Fruit fly (Drosophila melanogaster) whole organism, embryonic: ENCODE measurements around the gene CG32647.

Experiments used
- CG10274 ChIP-seq: fragments of 200-800 bp; sonication (Bioruptor generic); optimal IDR thresholded peaks from 3 replicates; lab custom pipeline; 2017; ENCODE audit warnings: missing biosample characterization, mild to moderate bottlenecking, missing genetic modification characterization
- CG10462 ChIP-seq: fragments of 200-800 bp; sonication (Bioruptor generic); optimal IDR thresholded peaks from 2 replicates; lab custom pipeline; 2016; ENCODE audit warnings: missing biosample characterization, missing genetic modification characterization
- CG10543 ChIP-seq: fragments of 200-800 bp; sonication (Bioruptor generic); optimal IDR thresholded peaks from 3 replicates; lab custom pipeline; 2017; ENCODE audit warnings: missing biosample characterization, mild to moderate bottlenecking, missing genetic modification characterization, moderate library complexity
- CG10565 ChIP-seq: fragments of 200-800 bp; sonication (Bioruptor generic); optimal IDR thresholded peaks from 3 replicates; lab custom pipeline; 2016; ENCODE audit warnings: missing biosample characterization, mild to moderate bottlenecking, missing genetic modification characterization
- CG12155 ChIP-seq: fragments of 200-800 bp; sonication (Bioruptor generic); optimal IDR thresholded peaks from 3 replicates; lab custom pipeline; 2016; ENCODE audit warnings: missing biosample characterization, missing genetic modification characterization
- CG12744 ChIP-seq: fragments of 200-800 bp; sonication (Bioruptor generic); optimal IDR thresholded peaks from 2 replicates; lab custom pipeline; 2016; ENCODE audit warnings: missing biosample characterization, missing genetic modification characterization
- CG13894 ChIP-seq: fragments of 200-800 bp; sonication (Bioruptor generic); optimal IDR thresholded peaks from 3 replicates; lab custom pipeline; 2018; ENCODE audit warnings: missing biosample characterization, mild to moderate bottlenecking, missing genetic modification characterization, moderate library complexity
- CG16863 ChIP-seq: fragments of 200-800 bp; sonication (Bioruptor generic); optimal IDR thresholded peaks from 3 replicates; lab custom pipeline; 2016; ENCODE audit warnings: missing biosample characterization, missing genetic modification characterization
- CG18599 ChIP-seq: fragments of 200-800 bp; sonication (Bioruptor generic); optimal IDR thresholded peaks from 3 replicates; lab custom pipeline; 2017; ENCODE audit warnings: missing biosample characterization, missing genetic modification characterization, mild to moderate bottlenecking, moderate library complexity, missing genetic modification reagents
- CG2875 ChIP-seq: fragments of 200-800 bp; sonication (Bioruptor generic); optimal IDR thresholded peaks from 2 replicates; lab custom pipeline; 2017; ENCODE audit warnings: missing biosample characterization, mild to moderate bottlenecking, missing genetic modification characterization, missing genetic modification reagents
- CG3847 ChIP-seq: fragments of 200-800 bp; sonication (Bioruptor generic); IDR thresholded peaks from 2 replicates; pipeline ENCODE4 v1.3.6; 2022; ENCODE audit warnings: missing biosample characterization, missing genetic modification characterization
- CG3995 ChIP-seq: fragments of 200-800 bp; sonication (Bioruptor generic); optimal IDR thresholded peaks from 3 replicates; lab custom pipeline; 2016; ENCODE audit warnings: missing biosample characterization, missing genetic modification characterization
- CG4707 ChIP-seq: fragments of 200-800 bp; sonication (Bioruptor generic); optimal IDR thresholded peaks from 2 replicates; lab custom pipeline; 2018; ENCODE audit warnings: missing biosample characterization, mild to moderate bottlenecking, missing genetic modification characterization, moderate library complexity
- CG5245 ChIP-seq: fragments of 200-800 bp; sonication (Bioruptor generic); optimal IDR thresholded peaks from 3 replicates; lab custom pipeline; 2016; ENCODE audit warnings: missing biosample characterization, missing genetic modification characterization
- CG6175 ChIP-seq: fragments of 200-800 bp; sonication (Bioruptor generic); IDR thresholded peaks from 3 replicates; pipeline ENCODE4 v1.3.6; 2022; ENCODE audit warnings: missing biosample characterization, missing genetic modification characterization
- CG6683 ChIP-seq: fragments of 200-800 bp; sonication (Bioruptor generic); optimal IDR thresholded peaks from 2 replicates; lab custom pipeline; 2017; ENCODE audit warnings: missing biosample characterization, mild to moderate bottlenecking, missing genetic modification characterization, missing genetic modification reagents
- CG7839 ChIP-seq: fragments of 200-800 bp; sonication (Bioruptor generic); optimal IDR thresholded peaks from 3 replicates; lab custom pipeline; 2018; ENCODE audit warnings: missing biosample characterization, mild to moderate bottlenecking, missing genetic modification characterization, moderate library complexity
- CG8359 ChIP-seq: fragments of 200-800 bp; sonication (Bioruptor generic); optimal IDR thresholded peaks from 2 replicates; lab custom pipeline; 2017; ENCODE audit warnings: missing biosample characterization, mild to moderate bottlenecking, missing genetic modification characterization, borderline replicate concordance
- CG8388 ChIP-seq: fragments of 200-800 bp; sonication (Bioruptor generic); optimal IDR thresholded peaks from 2 replicates; lab custom pipeline; 2019; ENCODE audit warnings: missing biosample characterization, mild to moderate bottlenecking, missing genetic modification characterization, moderate library complexity
- Dref ChIP-seq: fragments of 200-800 bp; sonication (Bioruptor generic); IDR thresholded peaks from 2 replicates; pipeline ENCODE4 v1.3.6; 2022; ENCODE audit warnings: missing biosample characterization, missing genetic modification characterization
- HmgD ChIP-seq: fragments of 200-800 bp; sonication (Bioruptor generic); optimal IDR thresholded peaks from 3 replicates; lab custom pipeline; 2016; ENCODE audit warnings: missing biosample characterization, missing genetic modification characterization
- Hmr ChIP-seq: fragments of 200-800 bp; sonication (Bioruptor generic); optimal IDR thresholded peaks from 3 replicates; lab custom pipeline; 2017; ENCODE audit warnings: mild to moderate bottlenecking, missing biosample characterization, missing genetic modification reagents, missing genetic modification characterization
- Mrtf ChIP-seq: fragments of 200-800 bp; sonication (Bioruptor generic); IDR thresholded peaks from 3 replicates; pipeline ENCODE4 v1.3.6; 2022; ENCODE audit warnings: missing biosample characterization, missing genetic modification characterization
- Neu2 ChIP-seq: fragments of 200-800 bp; sonication (Bioruptor generic); optimal IDR thresholded peaks from 3 replicates; lab custom pipeline; 2016; ENCODE audit warnings: missing biosample characterization, missing genetic modification characterization, borderline replicate concordance
- Sin3A ChIP-seq: fragments of >200 bp; optimal IDR thresholded peaks from 2 replicates; lab custom pipeline; 2018
- Sox102F ChIP-seq: fragments of 200-800 bp; sonication (Bioruptor generic); optimal IDR thresholded peaks from 2 replicates; lab custom pipeline; 2018; ENCODE audit warnings: missing biosample characterization, mild to moderate bottlenecking, missing genetic modification characterization, moderate library complexity
- Sry-δ ChIP-seq: fragments of 200-800 bp; sonication (Bioruptor generic); optimal IDR thresholded peaks from 2 replicates; lab custom pipeline; 2016; ENCODE audit warnings: missing biosample characterization, missing genetic modification characterization
- Taf1 ChIP-seq: fragments of 200-800 bp; sonication (Bioruptor generic); IDR thresholded peaks from 2 replicates; pipeline ENCODE4 v1.3.6; 2022; ENCODE audit warnings: missing biosample characterization, missing genetic modification characterization
- abd-A ChIP-seq: fragments of 200-800 bp; sonication (Bioruptor generic); optimal IDR thresholded peaks from 3 replicates; lab custom pipeline; 2019; ENCODE audit warnings: missing biosample characterization, mild to moderate bottlenecking, missing genetic modification characterization, moderate library complexity
- ara ChIP-seq: fragments of 200-800 bp; sonication (Bioruptor generic); IDR thresholded peaks from 2 replicates; pipeline ENCODE4 v1.3.6; 2022; ENCODE audit warnings: missing biosample characterization, missing genetic modification characterization
- ato ChIP-seq: fragments of 200-800 bp; sonication (Bioruptor generic); IDR thresholded peaks from 2 replicates; pipeline ENCODE4 v1.3.6; 2022; ENCODE audit warnings: missing biosample characterization, missing genetic modification characterization; ENCODE audit not compliant: partially characterized antibody
- dpn ChIP-seq, 2 experiments: fragments of 200-800 bp; sonication (Bioruptor generic); optimal IDR thresholded peaks; 3 replicates each; lab custom pipeline; 2016; ENCODE audit warnings: missing biosample characterization in 2 of 2, missing genetic modification characterization in 2 of 2
- ems ChIP-seq: fragments of 200-800 bp; sonication (Bioruptor generic); optimal IDR thresholded peaks from 3 replicates; lab custom pipeline; 2016; ENCODE audit warnings: missing biosample characterization, missing genetic modification characterization
- eyg ChIP-seq: fragments of 200-800 bp; sonication (Bioruptor generic); optimal IDR thresholded peaks from 3 replicates; lab custom pipeline; 2016; ENCODE audit warnings: missing biosample characterization, missing genetic modification characterization
- gem ChIP-seq: fragments of 200-800 bp; sonication (Bioruptor generic); optimal IDR thresholded peaks from 2 replicates; lab custom pipeline; 2019; ENCODE audit warnings: missing biosample characterization, mild to moderate bottlenecking, missing genetic modification characterization, moderate library complexity
- hkb ChIP-seq, 2 experiments: fragments of 200-800 bp in 1 of 2; fragments of >200 bp in 1 of 2; sonication (Bioruptor generic) in 1 of 2; IDR thresholded peaks in 1 of 2; optimal IDR thresholded peaks in 1 of 2; 2 replicates each; pipeline versions ENCODE4 v1.3.6 to Lab custom; 2017 to 2022; ENCODE audit warnings: missing biosample characterization in 1 of 2, missing genetic modification characterization in 1 of 2
- inv ChIP-seq: fragments of 200-800 bp; sonication (Bioruptor generic); IDR thresholded peaks from 2 replicates; pipeline ENCODE4 v1.3.6; 2022; ENCODE audit warnings: missing biosample characterization, missing genetic modification characterization; ENCODE audit not compliant: partially characterized antibody
- knrl ChIP-seq: fragments of 200-800 bp; sonication (Bioruptor generic); IDR thresholded peaks from 3 replicates; pipeline ENCODE4 v1.3.6; 2022; ENCODE audit warnings: missing biosample characterization, missing genetic modification characterization; ENCODE audit not compliant: partially characterized antibody
- lilli ChIP-seq: fragments of 200-800 bp; sonication (Bioruptor generic); optimal IDR thresholded peaks from 3 replicates; lab custom pipeline; 2016; ENCODE audit warnings: missing biosample characterization, missing genetic modification characterization
- lov ChIP-seq, 2 experiments: fragments of 200-800 bp in 1 of 2; fragments of >200 bp in 1 of 2; sonication (Bioruptor generic) in 1 of 2; IDR thresholded peaks in 1 of 2; optimal IDR thresholded peaks in 1 of 2; 2 replicates in 1 of 2; 3 replicates in 1 of 2; pipeline versions ENCODE4 v1.3.6 to Lab custom; 2017 to 2022; ENCODE audit warnings: missing biosample characterization in 1 of 2, missing genetic modification characterization in 1 of 2
- luna ChIP-seq: fragments of 200-800 bp; sonication (Bioruptor generic); optimal IDR thresholded peaks from 2 replicates; lab custom pipeline; 2016; ENCODE audit warnings: missing biosample characterization, missing genetic modification characterization
- nom ChIP-seq: fragments of 200-800 bp; sonication (Bioruptor generic); optimal IDR thresholded peaks from 2 replicates; lab custom pipeline; 2017; ENCODE audit warnings: missing biosample characterization, missing genetic modification characterization, mild to moderate bottlenecking, moderate library complexity, missing genetic modification reagents
- p53 ChIP-seq: fragments of 200-800 bp; sonication (Bioruptor generic); optimal IDR thresholded peaks from 2 replicates; lab custom pipeline; 2016; ENCODE audit warnings: missing biosample characterization, missing genetic modification characterization
- prd ChIP-seq, 3 experiments: fragments of >200 bp in 2 of 3; fragments of 200-800 bp in 1 of 3; sonication (Bioruptor generic) in 1 of 3; optimal IDR thresholded peaks in 2 of 3; IDR thresholded peaks in 1 of 3; 2 replicates in 2 of 3; 3 replicates in 1 of 3; pipeline versions ENCODE4 v1.3.6 to Lab custom; 2017 to 2022; ENCODE audit warnings: missing biosample characterization in 1 of 3, missing genetic modification characterization in 1 of 3
- ranshi ChIP-seq: fragments of 200-800 bp; sonication (Bioruptor generic); IDR thresholded peaks from 2 replicates; pipeline ENCODE4 v1.3.6; 2022; ENCODE audit warnings: missing biosample characterization, missing genetic modification characterization
- sqz ChIP-seq: fragments of 200-800 bp; sonication (Bioruptor generic); optimal IDR thresholded peaks from 3 replicates; lab custom pipeline; 2018; ENCODE audit warnings: missing biosample characterization, mild to moderate bottlenecking, missing genetic modification characterization
- stwl ChIP-seq: fragments of 200-800 bp; sonication (Bioruptor generic); optimal IDR thresholded peaks from 3 replicates; lab custom pipeline; 2018; ENCODE audit warnings: missing biosample characterization, mild to moderate bottlenecking, missing genetic modification characterization, moderate library complexity
- twi ChIP-seq: fragments of 200-800 bp; optimal IDR thresholded peaks from 2 replicates; lab custom pipeline; 2019; ENCODE audit warnings: missing biosample characterization, mild to moderate bottlenecking, missing genetic modification characterization, moderate library complexity
- tx ChIP-seq: fragments of 200-800 bp; sonication (Bioruptor generic); optimal IDR thresholded peaks from 2 replicates; lab custom pipeline; 2016; ENCODE audit warnings: missing biosample characterization, missing genetic modification characterization

Gene CG32647

DNA sequence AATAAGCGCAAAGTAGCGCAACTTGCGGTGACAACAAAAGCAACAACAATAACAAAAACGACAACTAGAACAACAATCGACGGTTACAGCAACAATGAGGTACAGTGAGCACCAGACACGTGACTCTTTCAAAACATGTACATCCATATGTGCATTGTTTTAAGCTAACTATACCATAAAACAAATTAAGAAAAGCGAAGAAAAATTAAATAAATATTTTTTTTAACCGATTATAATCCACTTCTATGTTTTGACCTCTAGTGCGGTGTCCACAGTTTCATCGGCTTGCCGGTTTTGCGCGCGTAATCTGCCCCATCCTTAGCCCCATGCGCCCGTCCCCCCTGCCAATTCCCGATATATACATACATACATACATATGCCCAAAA is 30.4 kb downstream of the CG32647 start (continued):
- peak; percentile 97 for TF ChIP-seq CG18599 (GFP tag; lab: Kevin White, UChicago)
- peak; percentile 95 for TF ChIP-seq ranshi (GFP tag; lab: Robert Waterston, UW)
- TF ChIP-seq HmgD (GFP tag; lab: Kevin White, UChicago), result no peak
- no peak for TF ChIP-seq inv
- TF ChIP-seq twi (tag; lab: Kevin White, UChicago), result peak; percentile 57
- no peak for TF ChIP-seq hkb (optimal IDR thresholded peaks at IDR 0.05; lab: Kevin White, UChicago)
- TF ChIP-seq hkb (GFP tag; IDR thresholded peaks at IDR 0.05; lab: Robert Waterston, UW), result peak; percentile 95
- TF ChIP-seq Sry-δ, result peak; percentile 36
- no peak for TF ChIP-seq prd (optimal IDR thresholded peaks at IDR 0.05; lab: Kevin White, UChicago)
- TF ChIP-seq prd (GFP tag; IDR thresholded peaks at IDR 0.05; lab: Robert Waterston, UW), result peak; percentile 97
- no peak for TF ChIP-seq lov (optimal IDR thresholded peaks at IDR 0.05; lab: Kevin White, UChicago)
- TF ChIP-seq lov (GFP tag; IDR thresholded peaks at IDR 0.05; lab: Robert Waterston, UW), result peak; percentile 75; the same call in 2 of the 3 replicates
- no peak for TF ChIP-seq CG10543 (GFP tag; lab: Kevin White, UChicago)
- peak; percentile 79 for TF ChIP-seq CG16863 (GFP tag; lab: Kevin White, UChicago)
- peak; percentile 80 for TF ChIP-seq CG5245 (GFP tag; lab: Kevin White, UChicago)
- no peak for TF ChIP-seq Sin3A (lab: Kevin White, UChicago)
- TF ChIP-seq CG6175, result peak; percentile 94
- TF ChIP-seq CG13894, result peak; percentile 76
- TF ChIP-seq CG12155 (GFP tag; lab: Kevin White, UChicago), result peak; percentile 94
- TF ChIP-seq CG10274, result peak; percentile 75
- no peak for TF ChIP-seq sqz
- TF ChIP-seq CG2875, result peak; percentile 78
- TF ChIP-seq luna (GFP tag; lab: Kevin White, UChicago), result no peak
- TF ChIP-seq gem (tag; lab: Kevin White, UChicago), result peak; percentile 95
- TF ChIP-seq CG3995 (GFP tag; lab: Kevin White, UChicago), result peak; percentile 61
- peak; percentile 80 to 92 for TF ChIP-seq dpn (GFP tag; optimal IDR thresholded peaks at IDR 0.05; lab: Kevin White, UChicago)
- TF ChIP-seq ato (GFP tag; lab: Robert Waterston, UW), result no peak
- peak; percentile 82 for TF ChIP-seq CG10462
- no peak for TF ChIP-seq stwl (tag; lab: Kevin White, UChicago)
- peak; percentile 95 for TF ChIP-seq Hmr (GFP tag; lab: Kevin White, UChicago)
- TF ChIP-seq CG10565 (GFP tag; lab: Kevin White, UChicago), result peak; percentile 46
- peak; percentile 23 for TF ChIP-seq p53 (GFP tag; lab: Kevin White, UChicago)
- TF ChIP-seq Mrtf (GFP tag; lab: Robert Waterston, UW), result peak; percentile 96
- peak; percentile 96 for TF ChIP-seq CG3847
- TF ChIP-seq ems (GFP tag; lab: Kevin White, UChicago), result peak; percentile 76
- TF ChIP-seq knrl (GFP tag; lab: Robert Waterston, UW), result no peak
- TF ChIP-seq CG7839, result peak; percentile 95
- peak; percentile 98 for TF ChIP-seq Taf1 (GFP tag; lab: Robert Waterston, UW)
- peak; percentile 82 for TF ChIP-seq CG12744 (GFP tag; lab: Kevin White, UChicago)
- peak; percentile 38 for TF ChIP-seq CG4707 (GFP tag; lab: Kevin White, UChicago)
- peak; percentile 27 for TF ChIP-seq Neu2 (GFP tag; lab: Kevin White, UChicago)
- no peak for TF ChIP-seq abd-A (tag; lab: Kevin White, UChicago)
- peak; percentile 74 for TF ChIP-seq tx
- peak; percentile 40 for TF ChIP-seq Dref (GFP tag; lab: Robert Waterston, UW)
- peak; percentile 66 for TF ChIP-seq CG8359 (GFP tag; lab: Kevin White, UChicago)
- TF ChIP-seq CG8388 (GFP tag; lab: Kevin White, UChicago), result peak; percentile 89
- TF ChIP-seq ara (GFP tag; lab: Robert Waterston, UW), result peak; percentile 95
- TF ChIP-seq CG6683 (GFP tag; lab: Kevin White, UChicago), result peak; percentile 85
- peak; percentile 3 for TF ChIP-seq eyg (GFP tag; lab: Kevin White, UChicago)
- TF ChIP-seq nom (GFP tag; lab: Kevin White, UChicago), result peak; percentile 91
- peak; percentile 91 for TF ChIP-seq Sox102F (GFP tag; lab: Kevin White, UChicago)
- TF ChIP-seq lilli (GFP tag; lab: Kevin White, UChicago), result peak; percentile 96
